Fruit fly (Drosophila melanogaster): ENCODE results near the gene Lrp4.

Lrp4 gene

DNA sequence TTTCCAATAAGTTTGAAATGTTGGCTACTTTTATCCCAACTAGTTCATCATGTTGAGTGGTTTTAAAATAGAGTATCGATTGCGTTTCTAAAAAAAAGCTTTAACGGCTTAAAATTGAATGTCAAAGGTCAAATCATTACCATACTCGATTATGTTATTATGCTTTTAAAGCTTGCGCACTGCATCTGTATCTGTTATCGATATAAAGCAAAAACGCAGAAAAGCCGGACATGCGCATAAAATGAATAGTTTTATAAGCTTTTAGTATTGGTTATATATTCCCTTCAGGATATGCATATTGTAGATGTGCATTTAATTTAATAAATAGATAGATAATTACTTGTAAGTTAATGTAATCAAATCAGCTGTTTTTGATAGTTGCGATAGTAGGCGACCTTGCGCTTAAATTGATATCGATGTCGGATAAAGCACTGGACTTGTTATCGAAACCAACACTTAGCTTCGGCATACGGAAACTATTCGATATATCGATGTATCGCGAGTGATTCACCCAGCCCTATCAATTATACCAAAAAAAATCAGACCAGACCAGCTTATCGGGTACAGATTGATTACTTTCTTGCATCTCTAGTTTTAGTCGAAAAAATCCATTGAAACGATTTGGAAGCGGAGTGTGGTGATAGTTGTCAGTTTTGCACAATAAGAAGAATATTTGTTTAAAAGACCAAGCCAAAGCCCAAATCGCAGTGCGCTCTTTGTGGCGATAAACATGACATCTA lies 18.9 kb upstream of the Lrp4 start, which contains the start of gene shi:
Gene shi (plus strand): TSS at position 511 of the 740 bp plus-strand sequence.
- no peak for TF ChIP-seq N (GFP tag; optimal IDR thresholded peaks at IDR 0.05)
- TF ChIP-seq Sp1 (GFP tag; optimal IDR thresholded peaks at IDR 0.05): no peak
- peak; percentile 27 for TF ChIP-seq brk (GFP tag; optimal IDR thresholded peaks at IDR 0.05)
- TF ChIP-seq Abd-B (GFP tag; optimal IDR thresholded peaks at IDR 0.05): no peak
- TF ChIP-seq fru (GFP tag; optimal IDR thresholded peaks at IDR 0.05): peak; percentile 48
- TF ChIP-seq OdsH (GFP tag; optimal IDR thresholded peaks at IDR 0.05): no peak
- TF ChIP-seq Rel (GFP tag; optimal IDR thresholded peaks at IDR 0.05): no peak
- no peak for TF ChIP-seq Rel (tag; optimal IDR thresholded peaks at IDR 0.05)
- no peak for TF ChIP-seq GATAd (GFP tag; optimal IDR thresholded peaks at IDR 0.05)
- TF ChIP-seq ey (GFP tag; optimal IDR thresholded peaks at IDR 0.05): no peak
- TF ChIP-seq Dfd (GFP tag; optimal IDR thresholded peaks at IDR 0.05): no peak
- TF ChIP-seq CrebA (GFP tag; optimal IDR thresholded peaks at IDR 0.05; ENCODE audit: borderline replicate concordance): no peak
- no peak for TF ChIP-seq CG9705 (GFP tag; optimal IDR thresholded peaks at IDR 0.05)
- peak; percentile 23 for TF ChIP-seq woc (GFP tag; optimal IDR thresholded peaks at IDR 0.05)
- TF ChIP-seq br (GFP tag; optimal IDR thresholded peaks at IDR 0.05): no peak
- peak; percentile 4 for TF ChIP-seq Hnf4 (GFP tag; optimal IDR thresholded peaks at IDR 0.05)
- TF ChIP-seq dl (GFP tag; optimal IDR thresholded peaks at IDR 0.05; ENCODE audit: insufficient read depth in 1 of 2, partially characterized antibody in 2 of 2): no peak
- TF ChIP-seq jim (GFP tag; optimal IDR thresholded peaks at IDR 0.05): no peak
- TF ChIP-seq usp (GFP tag; optimal IDR thresholded peaks at IDR 0.05): no peak
- TF ChIP-seq rgr (GFP tag; optimal IDR thresholded peaks at IDR 0.05): no peak
- no peak for TF ChIP-seq foxo (GFP tag; optimal IDR thresholded peaks at IDR 0.05)
- peak; percentile 68 for TF ChIP-seq Jra (GFP tag; optimal IDR thresholded peaks at IDR 0.05)
- TF ChIP-seq h (GFP tag; optimal IDR thresholded peaks at IDR 0.05): no peak
- TF ChIP-seq Myc (optimal IDR thresholded peaks at IDR 0.05): no peak

DNA sequence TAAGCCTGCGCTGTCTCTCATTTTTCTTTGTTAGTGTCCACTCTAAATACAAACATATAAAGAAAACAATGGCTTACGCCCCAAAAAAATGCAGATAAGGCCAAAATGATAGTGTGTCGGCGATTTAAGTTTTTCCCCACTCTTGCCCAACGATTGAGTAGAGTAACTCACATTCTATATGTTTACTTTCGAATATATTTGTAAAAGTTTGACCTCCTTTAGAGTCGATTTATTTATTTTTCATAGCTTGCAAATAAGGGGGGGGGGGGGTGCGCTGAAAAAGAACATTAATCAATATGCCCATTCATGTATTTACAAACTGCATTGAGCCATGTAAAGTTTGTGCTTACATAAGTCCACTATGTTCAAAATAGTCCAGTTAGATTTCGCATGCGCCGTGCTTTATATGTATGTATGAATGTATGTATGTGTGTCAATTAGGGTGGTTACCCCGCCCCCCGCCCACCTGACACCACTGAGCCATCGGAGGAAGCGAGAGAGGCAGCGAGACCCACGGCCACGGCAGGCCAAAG lies 16.9 kb upstream of the Lrp4 start:
- TF ChIP-seq tai (GFP tag; optimal IDR thresholded peaks at IDR 0.05) (no peak), Rel (GFP tag; optimal IDR thresholded peaks at IDR 0.05) (no peak), Rel (tag; optimal IDR thresholded peaks at IDR 0.05) (no peak), Jra (GFP tag; optimal IDR thresholded peaks at IDR 0.05) (no peak), Hr78 (GFP tag; optimal IDR thresholded peaks at IDR 0.05) (no peak)

DNA sequence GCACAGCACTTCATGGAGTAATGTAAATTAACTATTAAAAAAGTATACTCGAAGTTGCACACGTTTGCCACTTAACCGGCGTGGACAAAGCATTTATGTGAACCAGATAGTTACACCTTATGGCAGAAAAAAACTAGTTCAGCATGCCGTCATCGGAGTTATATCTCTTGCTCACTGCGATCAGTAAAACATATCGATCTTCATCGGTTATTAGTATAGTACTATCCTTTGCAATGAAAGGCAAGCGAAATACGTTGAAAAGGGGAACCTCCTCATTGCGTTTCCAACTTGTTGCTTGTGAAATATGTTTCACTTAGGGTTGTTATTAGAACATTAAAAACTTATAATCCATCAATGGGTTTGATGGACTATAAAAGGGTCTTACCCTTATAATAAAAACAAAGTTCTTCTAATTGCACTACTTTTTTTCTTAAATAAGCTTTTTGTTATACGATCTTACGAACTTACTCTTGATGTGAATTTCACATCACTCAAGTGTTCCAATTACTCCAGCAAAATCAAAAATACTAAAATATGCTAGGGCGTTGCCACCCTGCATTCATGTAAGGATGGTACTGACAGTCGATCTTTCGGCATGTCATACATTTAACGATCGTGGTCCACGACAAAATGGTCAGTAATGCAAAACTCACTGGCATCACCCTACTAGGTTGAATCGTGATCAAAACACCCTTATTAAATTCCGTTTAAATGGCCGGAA lies 946 bp upstream of the Lrp4 start, which contains the start of gene CycD:
Gene CycD (minus strand): TSS at position 113 of the 721 bp plus-strand sequence.
- TF ChIP-seq lola (GFP tag; optimal IDR thresholded peaks at IDR 0.05): no peak
- no peak for TF ChIP-seq pan (optimal IDR thresholded peaks at IDR 0.05)
- TF ChIP-seq CG32264 (GFP tag; optimal IDR thresholded peaks at IDR 0.05): no peak
- TF ChIP-seq CG9705 (GFP tag; optimal IDR thresholded peaks at IDR 0.05): no peak
- no peak for TF ChIP-seq h (GFP tag; optimal IDR thresholded peaks at IDR 0.05)
- TF ChIP-seq dmrt93B (GFP tag; optimal IDR thresholded peaks at IDR 0.05): no peak
- peak; percentile 98 for TF ChIP-seq Vsx2 (GFP tag; optimal IDR thresholded peaks at IDR 0.05; ENCODE audit: partially characterized antibody)
- TF ChIP-seq brk (GFP tag; optimal IDR thresholded peaks at IDR 0.05): no peak
- peak; percentile 97 for TF ChIP-seq Dif (GFP tag; optimal IDR thresholded peaks at IDR 0.05; ENCODE audit: partially characterized antibody)
- TF ChIP-seq psq (GFP tag; optimal IDR thresholded peaks at IDR 0.05): no peak
- no peak for TF ChIP-seq Mio (GFP tag; optimal IDR thresholded peaks at IDR 0.05)
- TF ChIP-seq Sp1 (GFP tag; optimal IDR thresholded peaks at IDR 0.05): no peak
- TF ChIP-seq N (GFP tag; optimal IDR thresholded peaks at IDR 0.05): peak; percentile 97
- peak; percentile 49 to 75 for TF ChIP-seq dl (GFP tag; optimal IDR thresholded peaks at IDR 0.05; ENCODE audit: insufficient read depth in 1 of 2, partially characterized antibody in 2 of 2)
- no peak for TF ChIP-seq sv (GFP tag; optimal IDR thresholded peaks at IDR 0.05)
- TF ChIP-seq ey (GFP tag; optimal IDR thresholded peaks at IDR 0.05): no peak
- TF ChIP-seq woc (GFP tag; optimal IDR thresholded peaks at IDR 0.05): peak; percentile 41
- TF ChIP-seq Dfd (GFP tag; optimal IDR thresholded peaks at IDR 0.05): no peak
- TF ChIP-seq Hnf4 (GFP tag; optimal IDR thresholded peaks at IDR 0.05): no peak
- TF ChIP-seq dsf (GFP tag; optimal IDR thresholded peaks at IDR 0.05; ENCODE audit: borderline replicate concordance): no peak

Data from whole organism, wandering third instar larva.